Fruit fly (Drosophila melanogaster) whole organism, prepupa: ENCODE results near the gene CG13293.

ENCODE experiments used
- Blimp-1 ChIP-seq: fragments of 200-800 bp; sonication (Bioruptor generic); optimal IDR thresholded peaks from 3 replicates; lab custom pipeline; 2017; ENCODE audit warnings: missing biosample characterization, missing genetic modification characterization, mild to moderate bottlenecking, moderate library complexity, missing genetic modification reagents
- CG10631 ChIP-seq: fragments of 200-800 bp; sonication (Bioruptor generic); optimal IDR thresholded peaks from 2 replicates; lab custom pipeline; 2016; ENCODE audit warnings: missing biosample characterization, missing genetic modification characterization
- CG10669 ChIP-seq: fragments of 200-800 bp; sonication (Bioruptor generic); optimal IDR thresholded peaks from 3 replicates; lab custom pipeline; 2018; ENCODE audit warnings: missing biosample characterization, mild to moderate bottlenecking, missing genetic modification characterization, moderate library complexity
- CG11294 ChIP-seq: fragments of 200-800 bp; sonication (Bioruptor generic); IDR thresholded peaks from 2 replicates; pipeline ENCODE4 v1.3.6; 2022; ENCODE audit warnings: missing biosample characterization, missing genetic modification characterization
- CG11762 ChIP-seq: fragments of 200-800 bp; sonication (Bioruptor generic); optimal IDR thresholded peaks from 3 replicates; lab custom pipeline; 2016; ENCODE audit warnings: missing biosample characterization, missing genetic modification characterization; ENCODE audit not compliant: insufficient read depth
- CG1621 ChIP-seq: fragments of 200-800 bp; sonication (Bioruptor generic); optimal IDR thresholded peaks from 3 replicates; lab custom pipeline; 2018; ENCODE audit warnings: missing biosample characterization, mild to moderate bottlenecking, missing genetic modification characterization
- CG16779 ChIP-seq: fragments of 200-800 bp; sonication (Bioruptor generic); optimal IDR thresholded peaks from 3 replicates; lab custom pipeline; 2017; ENCODE audit warnings: missing biosample characterization, mild to moderate bottlenecking, missing genetic modification characterization
- CG3032 ChIP-seq: fragments of 200-800 bp; optimal IDR thresholded peaks from 2 replicates; lab custom pipeline; 2019; ENCODE audit warnings: missing biosample characterization, mild to moderate bottlenecking, missing genetic modification characterization, moderate library complexity
- CG31627 ChIP-seq: fragments of 200-800 bp; sonication (Bioruptor generic); optimal IDR thresholded peaks from 3 replicates; lab custom pipeline; 2016; ENCODE audit warnings: missing biosample characterization, missing genetic modification characterization
- CG34406 ChIP-seq: fragments of 200-800 bp; sonication (Bioruptor generic); optimal IDR thresholded peaks from 3 replicates; lab custom pipeline; 2016; ENCODE audit warnings: missing biosample characterization, missing genetic modification characterization
- CG3919 ChIP-seq: fragments of 200-800 bp; sonication (Bioruptor generic); optimal IDR thresholded peaks from 3 replicates; lab custom pipeline; 2016; ENCODE audit warnings: missing biosample characterization, missing genetic modification characterization
- CG4318 ChIP-seq: fragments of 200-800 bp; sonication (Bioruptor generic); optimal IDR thresholded peaks from 3 replicates; lab custom pipeline; 2017; ENCODE audit warnings: missing biosample characterization, mild to moderate bottlenecking, missing genetic modification characterization
- CG6163 ChIP-seq: fragments of 200-800 bp; sonication (Bioruptor generic); IDR thresholded peaks from 3 replicates; pipeline ENCODE4 v1.3.6; 2022; ENCODE audit warnings: missing biosample characterization, missing genetic modification characterization
- CG6276 ChIP-seq: fragments of 200-800 bp; sonication (Bioruptor generic); optimal IDR thresholded peaks from 2 replicates; lab custom pipeline; 2017; ENCODE audit warnings: missing biosample characterization, mild to moderate bottlenecking, missing genetic modification characterization
- CG6792 ChIP-seq: fragments of 200-800 bp; sonication (Bioruptor generic); optimal IDR thresholded peaks from 3 replicates; lab custom pipeline; 2016; ENCODE audit warnings: missing biosample characterization, missing genetic modification characterization
- CG6808 ChIP-seq: fragments of 200-800 bp; sonication (Bioruptor generic); optimal IDR thresholded peaks from 3 replicates; lab custom pipeline; 2017; ENCODE audit warnings: missing biosample characterization, missing genetic modification characterization, mild to moderate bottlenecking, moderate library complexity, missing genetic modification reagents
- CG6854 ChIP-seq: fragments of 200-800 bp; sonication (Bioruptor generic); optimal IDR thresholded peaks from 2 replicates; lab custom pipeline; 2017; ENCODE audit warnings: missing biosample characterization, mild to moderate bottlenecking, missing genetic modification characterization
- CG7368 ChIP-seq: fragments of 200-800 bp; sonication (Bioruptor generic); optimal IDR thresholded peaks from 3 replicates; lab custom pipeline; 2016; ENCODE audit warnings: missing biosample characterization, missing genetic modification characterization
- CG8119 ChIP-seq: fragments of 200-800 bp; sonication (Bioruptor generic); IDR thresholded peaks from 3 replicates; pipeline ENCODE4 v1.3.6; 2022; ENCODE audit warnings: missing biosample characterization, missing genetic modification characterization
- CG8319 ChIP-seq: fragments of 200-800 bp; sonication (Bioruptor generic); optimal IDR thresholded peaks from 3 replicates; lab custom pipeline; 2016; ENCODE audit warnings: missing biosample characterization, missing genetic modification characterization
- CG8632 ChIP-seq: fragments of 200-800 bp; sonication (Bioruptor generic); optimal IDR thresholded peaks from 3 replicates; lab custom pipeline; 2016; ENCODE audit warnings: missing biosample characterization, missing genetic modification characterization
- CG9139 ChIP-seq: fragments of 200-800 bp; sonication (Bioruptor generic); optimal IDR thresholded peaks from 3 replicates; lab custom pipeline; 2017; ENCODE audit warnings: missing biosample characterization, mild to moderate bottlenecking, missing genetic modification characterization
- Eip75B ChIP-seq: fragments of 200-800 bp; sonication (Bioruptor generic); optimal IDR thresholded peaks from 3 replicates; lab custom pipeline; 2016; ENCODE audit warnings: missing biosample characterization, missing genetic modification characterization
- Eip78C ChIP-seq: fragments of 200-800 bp; sonication (Bioruptor generic); peaks from one replicate; lab custom pipeline; 2016; ENCODE audit warnings: missing biosample characterization, missing genetic modification characterization
- Eip93F ChIP-seq: fragments of 200-800 bp; sonication (Bioruptor generic); optimal IDR thresholded peaks from 2 replicates; lab custom pipeline; 2016; ENCODE audit warnings: missing biosample characterization, mild to moderate bottlenecking, missing genetic modification characterization
- Ets21C ChIP-seq: fragments of 200-800 bp; sonication (Bioruptor generic); optimal IDR thresholded peaks from 3 replicates; lab custom pipeline; 2016; ENCODE audit warnings: missing biosample characterization, missing genetic modification characterization
- Ets96B ChIP-seq: fragments of 200-800 bp; optimal IDR thresholded peaks from 2 replicates; lab custom pipeline; 2019; ENCODE audit warnings: missing biosample characterization, mild to moderate bottlenecking, missing genetic modification characterization, moderate library complexity
- Gug ChIP-seq: fragments of 200-800 bp; sonication (Bioruptor generic); IDR thresholded peaks from 2 replicates; pipeline ENCODE4 v1.3.6; 2022; ENCODE audit warnings: missing biosample characterization, missing genetic modification characterization
- Hr38 ChIP-seq: sonication (Bioruptor generic); optimal IDR thresholded peaks from 2 replicates; lab custom pipeline; 2016; ENCODE audit warnings: missing biosample characterization, missing genetic modification characterization
- Hr39 ChIP-seq: fragments of 200-800 bp; sonication (Bioruptor generic); optimal IDR thresholded peaks from 2 replicates; lab custom pipeline; 2016; ENCODE audit warnings: missing biosample characterization, missing genetic modification characterization
- Hr4 ChIP-seq: fragments of 200-800 bp; sonication (Bioruptor generic); optimal IDR thresholded peaks from 3 replicates; lab custom pipeline; 2016; ENCODE audit warnings: missing biosample characterization, missing genetic modification characterization
- Lpt ChIP-seq: fragments of 200-800 bp; sonication (Bioruptor generic); optimal IDR thresholded peaks from 3 replicates; lab custom pipeline; 2016; ENCODE audit warnings: missing biosample characterization, missing genetic modification characterization
- Met ChIP-seq: fragments of 200-800 bp; sonication (Bioruptor generic); optimal IDR thresholded peaks from 3 replicates; lab custom pipeline; 2016; ENCODE audit warnings: missing biosample characterization, missing genetic modification characterization
- Smox ChIP-seq: fragments of 200-800 bp; sonication (Bioruptor generic); optimal IDR thresholded peaks from 3 replicates; lab custom pipeline; 2016; ENCODE audit warnings: missing biosample characterization, missing genetic modification characterization
- Sox102F ChIP-seq: fragments of 200-800 bp; sonication (Bioruptor generic); optimal IDR thresholded peaks from 2 replicates; lab custom pipeline; 2016; ENCODE audit warnings: missing biosample characterization, mild to moderate bottlenecking, missing genetic modification characterization
- Sox15 ChIP-seq: fragments of 200-800 bp; sonication (Bioruptor generic); optimal IDR thresholded peaks from 3 replicates; lab custom pipeline; 2016; ENCODE audit warnings: missing biosample characterization, missing genetic modification characterization
- achi ChIP-seq: fragments of 200-800 bp; sonication (Bioruptor generic); optimal IDR thresholded peaks from 3 replicates; lab custom pipeline; 2016; ENCODE audit warnings: missing biosample characterization, missing genetic modification characterization
- acj6 ChIP-seq: fragments of 200-800 bp; sonication (Bioruptor generic); optimal IDR thresholded peaks from 3 replicates; lab custom pipeline; 2016; ENCODE audit warnings: missing biosample characterization, missing genetic modification characterization
- cyc ChIP-seq: fragments of 200-800 bp; sonication (Bioruptor generic); optimal IDR thresholded peaks from 3 replicates; lab custom pipeline; 2016; ENCODE audit warnings: missing biosample characterization, missing genetic modification characterization
- dac ChIP-seq: fragments of 200-800 bp; sonication (Bioruptor generic); optimal IDR thresholded peaks from 2 replicates; lab custom pipeline; 2017; ENCODE audit warnings: missing biosample characterization, mild to moderate bottlenecking, missing genetic modification characterization
- eg ChIP-seq: fragments of 200-800 bp; sonication (Bioruptor generic); IDR thresholded peaks from 3 replicates; pipeline ENCODE4 v1.3.6; 2022; ENCODE audit warnings: missing biosample characterization, missing genetic modification characterization
- esn ChIP-seq: fragments of 200-800 bp; sonication (Bioruptor generic); optimal IDR thresholded peaks from 2 replicates; lab custom pipeline; 2016; ENCODE audit warnings: missing biosample characterization, mild to moderate bottlenecking, missing genetic modification characterization, moderate library complexity
- fd59A ChIP-seq: fragments of 200-800 bp; sonication (Bioruptor generic); optimal IDR thresholded peaks from 2 replicates; lab custom pipeline; 2017; ENCODE audit warnings: missing biosample characterization, mild to moderate bottlenecking, missing genetic modification characterization, missing genetic modification reagents
- fd85E ChIP-seq: fragments of 200-800 bp; sonication (Bioruptor generic); optimal IDR thresholded peaks from 3 replicates; lab custom pipeline; 2016; ENCODE audit warnings: missing biosample characterization, missing genetic modification characterization
- fkh ChIP-seq: fragments of 200-800 bp; sonication (Bioruptor generic); optimal IDR thresholded peaks from 3 replicates; lab custom pipeline; 2017; ENCODE audit warnings: missing biosample characterization, mild to moderate bottlenecking, missing genetic modification characterization, moderate library complexity
- net ChIP-seq: fragments of 200-800 bp; sonication (Bioruptor generic); optimal IDR thresholded peaks from 3 replicates; lab custom pipeline; 2016; ENCODE audit warnings: missing biosample characterization, missing genetic modification characterization
- pdm3 ChIP-seq: fragments of 200-800 bp; sonication (Bioruptor generic); optimal IDR thresholded peaks from 3 replicates; lab custom pipeline; 2016; ENCODE audit warnings: missing biosample characterization, missing genetic modification characterization
- salr ChIP-seq, 2 experiments: fragments of 200-800 bp; sonication (Bioruptor generic); optimal IDR thresholded peaks; 3 replicates each; lab custom pipeline; 2016 to 2018; ENCODE audit warnings: missing biosample characterization in 2 of 2, missing genetic modification characterization in 2 of 2, mild to moderate bottlenecking in 1 of 2
- spab ChIP-seq: fragments of 200-800 bp; sonication (Bioruptor generic); optimal IDR thresholded peaks from 2 replicates; lab custom pipeline; 2017; ENCODE audit warnings: missing biosample characterization, mild to moderate bottlenecking, missing genetic modification characterization, missing genetic modification reagents
- ss ChIP-seq, 2 experiments: fragments of 200-800 bp; sonication (Bioruptor generic); optimal IDR thresholded peaks; 2 replicates in 1 of 2; 3 replicates in 1 of 2; lab custom pipeline; 2017 to 2018; ENCODE audit warnings: mild to moderate bottlenecking in 2 of 2, missing biosample characterization in 2 of 2, missing genetic modification characterization in 2 of 2, moderate library complexity in 1 of 2
- svp ChIP-seq: fragments of 200-800 bp; sonication (Bioruptor generic); peaks from one replicate; lab custom pipeline; 2016; ENCODE audit warnings: missing biosample characterization, missing genetic modification characterization
- vri ChIP-seq: fragments of 200-800 bp; sonication (Bioruptor generic); optimal IDR thresholded peaks from 3 replicates; lab custom pipeline; 2016; ENCODE audit warnings: missing biosample characterization, mild to moderate bottlenecking, missing genetic modification characterization

Gene CG13293

DNA sequence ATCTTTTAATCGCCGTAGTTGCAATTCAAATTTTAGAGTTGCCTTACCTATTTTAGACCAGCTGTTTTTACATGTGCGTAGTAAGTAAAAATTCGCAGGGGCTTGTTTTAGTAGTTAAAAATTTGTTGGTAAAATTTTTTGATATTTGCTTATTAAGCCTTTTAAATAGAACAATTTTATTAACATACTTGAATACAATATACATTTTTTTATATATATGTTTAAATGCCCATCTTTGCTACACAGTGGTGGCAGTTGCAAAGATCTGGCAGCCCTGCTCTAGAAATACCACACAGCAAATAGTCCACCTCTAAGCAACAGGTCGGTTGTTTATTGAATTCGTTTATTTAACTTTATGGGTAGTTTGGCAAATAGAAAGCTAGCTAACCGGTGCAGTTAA lies 12.0 kb downstream of the CG13293 start, which contains the start of the genes CG10467 and loj:
CG10467 (minus strand) TSS at position 51 of the 400 bp plus-strand sequence.
loj (plus strand) TSS at position 291 of the 400 bp plus-strand sequence.
- TF ChIP-seq Ets21C (GFP tag; lab: Kevin White, UChicago) (peak; percentile 85), Eip93F (peak; percentile 22), fd59A (peak; percentile 80), Gug (peak; percentile 91), achi (peak; percentile 91), esn (GFP tag; lab: Kevin White, UChicago) (peak; percentile 89), CG6808 (GFP tag; lab: Kevin White, UChicago) (peak; percentile 75), Ets96B (tag; lab: Kevin White, UChicago) (peak; percentile 89), CG4318 (GFP tag; lab: Kevin White, UChicago) (peak; percentile 92), fd85E (GFP tag; lab: Kevin White, UChicago) (peak; percentile 40), Hr38 (GFP tag; lab: Kevin White, UChicago) (peak; percentile 40), CG10631 (GFP tag; lab: Kevin White, UChicago) (peak; percentile 96), CG9139 (GFP tag; lab: Kevin White, UChicago) (peak; percentile 22), Sox102F (GFP tag; lab: Kevin White, UChicago) (peak; percentile 82), CG11762 (GFP tag; lab: Kevin White, UChicago) (peak; percentile 80), eg (GFP tag; lab: Robert Waterston, UW) (peak; percentile 94), pdm3 (GFP tag; lab: Kevin White, UChicago) (peak; percentile 92), fkh (GFP tag; lab: Kevin White, UChicago) (peak; percentile 83), Met (GFP tag; lab: Kevin White, UChicago) (peak; percentile 87), CG10669 (GFP tag; lab: Kevin White, UChicago) (peak; percentile 89), CG8632 (peak; percentile 87), salr (GFP tag; optimal IDR thresholded peaks at IDR 0.05; lab: Kevin White, UChicago) (peak; percentile 74 to 83), CG8119 (GFP tag; lab: Robert Waterston, UW) (no peak; the same call in 1 of the 3 replicates), CG1621 (tag; lab: Kevin White, UChicago) (peak; percentile 76), CG11294 (peak; percentile 94), CG6792 (peak; percentile 83), cyc (peak; percentile 93), CG6854 (GFP tag; lab: Kevin White, UChicago) (no peak), dac (GFP tag; lab: Kevin White, UChicago) (peak; percentile 78), svp (GFP tag; lab: Kevin White, UChicago) (peak; percentile 88), CG31627 (GFP tag; lab: Kevin White, UChicago) (peak; percentile 92), CG8319 (GFP tag; lab: Kevin White, UChicago) (peak; percentile 85), Smox (GFP tag; lab: Kevin White, UChicago) (peak; percentile 85), vri (GFP tag; lab: Kevin White, UChicago) (peak; percentile 68), CG6276 (GFP tag; lab: Kevin White, UChicago) (peak; percentile 52), CG34406 (peak; percentile 90), CG16779 (tag; lab: Kevin White, UChicago) (no peak), Hr4 (GFP tag; lab: Kevin White, UChicago) (peak; percentile 90), Lpt (GFP tag; lab: Kevin White, UChicago) (peak; percentile 82), Hr39 (GFP tag; lab: Kevin White, UChicago) (peak; percentile 92), CG3032 (tag; lab: Kevin White, UChicago) (peak; percentile 92), ss (GFP tag; optimal IDR thresholded peaks at IDR 0.05; lab: Kevin White, UChicago) (peak in 1 of 2 experiments; percentile 53), Eip78C (GFP tag; lab: Kevin White, UChicago) (peak; percentile 94), spab (GFP tag; lab: Kevin White, UChicago) (peak; percentile 68), Sox15 (GFP tag; lab: Kevin White, UChicago) (peak; percentile 94), Blimp-1 (GFP tag; lab: Kevin White, UChicago) (peak; percentile 65), acj6 (peak; percentile 94), Eip75B (GFP tag; lab: Kevin White, UChicago) (peak; percentile 65), CG7368 (peak; percentile 84), CG3919 (GFP tag; lab: Kevin White, UChicago) (peak; percentile 91), net (GFP tag; lab: Kevin White, UChicago) (peak; percentile 87), CG6163 (GFP tag; lab: Robert Waterston, UW) (peak; percentile 94)
